Worm (Caenorhabditis elegans): ENCODE results near the gene pals-21.

The pals-21 gene

ce11 chrIII:1419146-1419636, 38.8 kb upstream of the pals-21 start, which contains the start of gene Y82E9BR.3:
Gene Y82E9BR.3 (plus strand): TSS chrIII:1419196.
- TF ChIP-seq unc-39 (tag; optimal IDR thresholded peaks at IDR 0.05) (no peak), ceh-16 (tag; optimal IDR thresholded peaks at IDR 0.05) (no peak), hmg-11 (tag; optimal IDR thresholded peaks at IDR 0.05) (no peak), nhr-28 (tag; optimal IDR thresholded peaks at IDR 0.05) (no peak)

- TF ChIP-seq pha-4 (tag; optimal IDR thresholded peaks at IDR 0.05) (peak; percentile 94), egl-27 (tag; optimal IDR thresholded peaks at IDR 0.05) (peak; percentile 31), nhr-237 (tag; optimal IDR thresholded peaks at IDR 0.05) (no peak), sea-2 (GFP tag; optimal IDR thresholded peaks at IDR 0.05) (no peak), unc-39 (tag; optimal IDR thresholded peaks at IDR 0.05) (no peak), nhr-28 (tag; optimal IDR thresholded peaks at IDR 0.05) (no peak), zag-1 (tag; optimal IDR thresholded peaks at IDR 0.05) (no peak), nhr-76 (tag; optimal IDR thresholded peaks at IDR 0.05) (no peak), unc-62 (GFP tag; optimal IDR thresholded peaks at IDR 0.05) (no peak), hmg-11 (tag; optimal IDR thresholded peaks at IDR 0.05) (peak; percentile 87), pqm-1 (tag; optimal IDR thresholded peaks at IDR 0.05) (no peak), fkh-10 (GFP tag; optimal IDR thresholded peaks at IDR 0.05) (no peak), nhr-25 (tag; optimal IDR thresholded peaks at IDR 0.05) (peak; percentile 94), nhr-43 (tag; optimal IDR thresholded peaks at IDR 0.05; ENCODE audit: poor library complexity, severe bottlenecking) (peak; percentile 60), elt-1 (tag; optimal IDR thresholded peaks at IDR 0.05) (peak; percentile 46), nhr-12 (tag; optimal IDR thresholded peaks at IDR 0.05) (no peak), fkh-2 (tag; optimal IDR thresholded peaks at IDR 0.05) (no peak), nhr-11 (tag; optimal IDR thresholded peaks at IDR 0.05) (peak; percentile 47), daf-12 (tag; optimal IDR thresholded peaks at IDR 0.05) (no peak), ceh-9 (tag; optimal IDR thresholded peaks at IDR 0.05) (no peak), ceh-28 (tag; optimal IDR thresholded peaks at IDR 0.05) (peak; percentile 82), aly-2 (tag; optimal IDR thresholded peaks at IDR 0.05) (no peak), elt-3 (tag; optimal IDR thresholded peaks at IDR 0.05) (peak in 1 of 3 experiments; percentile 58), tbx-2 (tag; optimal IDR thresholded peaks at IDR 0.05) (peak; percentile 55), fos-1 (tag; optimal IDR thresholded peaks at IDR 0.05) (peak; percentile 66), ztf-11 (tag; optimal IDR thresholded peaks at IDR 0.05) (no peak), skn-1 (tag; optimal IDR thresholded peaks at IDR 0.05) (peak; percentile 30), ZK546.5 (tag; optimal IDR thresholded peaks at IDR 0.05) (peak; percentile 86), elt-2 (tag; optimal IDR thresholded peaks at IDR 0.05) (peak; percentile 81), egl-5 (tag; optimal IDR thresholded peaks at IDR 0.05) (peak; percentile 71), ceh-82 (tag; optimal IDR thresholded peaks at IDR 0.05) (peak; percentile 3), jun-1 (tag; optimal IDR thresholded peaks at IDR 0.05) (peak; percentile 73), lin-15B (tag; optimal IDR thresholded peaks at IDR 0.05) (peak; percentile 94), ama-1 (optimal IDR thresholded peaks at IDR 0.05) (peak; percentile 88), lin-39 (tag; optimal IDR thresholded peaks at IDR 0.05) (peak; percentile 98), mdl-1 (tag; optimal IDR thresholded peaks at IDR 0.05) (peak; percentile 8), nfya-1 (tag; optimal IDR thresholded peaks at IDR 0.05; ENCODE audit: insufficient read depth) (peak; percentile 99), mml-1 (tag; optimal IDR thresholded peaks at IDR 0.05) (no peak), nhr-77 (tag; optimal IDR thresholded peaks at IDR 0.05) (no peak), nhr-67 (tag; optimal IDR thresholded peaks at IDR 0.05) (no peak), nhr-23 (tag; optimal IDR thresholded peaks at IDR 0.05) (peak; percentile 91), ceh-16 (tag; optimal IDR thresholded peaks at IDR 0.05) (peak; percentile 42), eor-1 (tag; optimal IDR thresholded peaks at IDR 0.05) (no peak), R02D3.7 (tag; optimal IDR thresholded peaks at IDR 0.05) (peak; percentile 59), lsy-12 (tag; optimal IDR thresholded peaks at IDR 0.05) (peak; percentile 90), ztf-4 (tag; optimal IDR thresholded peaks at IDR 0.05) (no peak), snpc-4 (tag; optimal IDR thresholded peaks at IDR 0.05) (peak; percentile 86)
Measured at ce11 chrIII:1418709-1419108, 38.3 kb upstream of the pals-21 start.
